Worm (Caenorhabditis elegans): ENCODE measurements around the gene cwp-3.

DNA sequence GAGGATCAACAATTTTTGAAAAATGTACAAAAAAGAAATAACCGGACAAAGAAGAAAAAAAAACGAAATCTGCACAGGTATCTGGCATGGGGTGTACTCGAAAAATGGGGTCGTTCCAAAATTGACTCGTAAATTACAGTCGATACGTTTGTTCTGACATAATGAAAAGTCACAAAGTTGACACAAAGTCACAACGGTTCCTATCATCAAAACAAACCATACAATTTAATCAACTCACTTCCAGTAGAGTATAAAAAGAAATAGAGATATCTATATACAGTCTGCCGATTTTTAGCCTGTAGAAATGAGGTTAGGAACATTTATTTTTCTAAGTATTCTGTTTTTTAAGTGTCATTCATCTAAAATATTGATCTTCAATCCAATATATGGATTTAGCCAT is 41.9 kb downstream of the cwp-3 start, which contains the start of gene T19H12.12:
- TF ChIP-seq nhr-77 (tag; optimal IDR thresholded peaks at IDR 0.05) (no peak), lsy-2 (tag; optimal IDR thresholded peaks at IDR 0.05) (no peak), blmp-1 (tag; optimal IDR thresholded peaks at IDR 0.05; ENCODE audit: insufficient read depth) (no peak), ceh-16 (tag; optimal IDR thresholded peaks at IDR 0.05) (no peak), aly-2 (tag; optimal IDR thresholded peaks at IDR 0.05) (no peak)
